Worm (Caenorhabditis elegans) whole organism, young adult: ENCODE data around the gene C13F10.5.

Source experiments
- B0019.2 ChIP-seq: fragments of 200-800 bp; sonication (Bioruptor generic); conservative IDR thresholded peaks from 2 replicates; pipeline ENCODE4 v1.3.6; 2022; ENCODE audit warnings: missing genetic modification reagents, missing genetic modification characterization, missing compliant biosample characterization
- B0336.3 ChIP-seq: fragments of 200-800 bp; sonication (Bioruptor generic); IDR thresholded peaks from 2 replicates; pipeline ENCODE4 v1.3.6; 2022; ENCODE audit warnings: missing genetic modification characterization, missing compliant biosample characterization
- C06A6.2 ChIP-seq: fragments of 200-800 bp; sonication (Bioruptor generic); conservative IDR thresholded peaks from 2 replicates; pipeline ENCODE4 v1.3.6; 2022; ENCODE audit warnings: missing genetic modification characterization, missing compliant biosample characterization
- F39B2.1 ChIP-seq: fragments of 200-800 bp; sonication (Bioruptor generic); IDR thresholded peaks from 2 replicates; pipeline ENCODE4 v1.3.6; 2022; ENCODE audit warnings: missing genetic modification reagents, missing genetic modification characterization, missing compliant biosample characterization
- F55B11.4 ChIP-seq: sonication (generic microtip); optimal IDR thresholded peaks from 2 replicates; lab custom pipeline; 2016; ENCODE audit warnings: missing compliant biosample characterization, missing genetic modification characterization, borderline replicate concordance; ENCODE audit not compliant: insufficient read depth
- F57C9.4 ChIP-seq: sonication (generic microtip); optimal IDR thresholded peaks from 2 replicates; lab custom pipeline; 2017; ENCODE audit warnings: mild to moderate bottlenecking, missing genetic modification characterization, missing compliant biosample characterization
- K11D2.4 ChIP-seq: fragments of 200-800 bp; sonication (Bioruptor generic); IDR thresholded peaks from 2 replicates; pipeline ENCODE4 v1.3.6; 2022; ENCODE audit warnings: missing genetic modification reagents, missing genetic modification characterization, missing compliant biosample characterization
- T07F8.4 ChIP-seq: sonication (generic microtip); optimal IDR thresholded peaks from 2 replicates; lab custom pipeline; 2016; ENCODE audit warnings: mild to moderate bottlenecking, missing genetic modification characterization, moderate library complexity, missing compliant biosample characterization
- T26A5.8 ChIP-seq: sonication (generic microtip); optimal IDR thresholded peaks from 2 replicates; lab custom pipeline; 2016; ENCODE audit warnings: missing genetic modification characterization, missing compliant biosample characterization
- Y53F4B.3 ChIP-seq: fragments of 200-800 bp; sonication (Bioruptor generic); IDR thresholded peaks from 2 replicates; pipeline ENCODE4 v1.3.6; 2022; ENCODE audit warnings: missing genetic modification reagents, missing genetic modification characterization, missing compliant biosample characterization
- Y53G8AR.9 ChIP-seq: fragments of 200-800 bp; sonication (Bioruptor generic); conservative IDR thresholded peaks from 2 replicates; pipeline ENCODE4 v1.3.6; 2022; ENCODE audit warnings: missing genetic modification reagents, missing genetic modification characterization, missing compliant biosample characterization
- Y56A3A.18 ChIP-seq: fragments of 200-800 bp; sonication (Bioruptor generic); IDR thresholded peaks from 2 replicates; pipeline ENCODE4 v1.3.6; 2022; ENCODE audit warnings: missing genetic modification reagents, missing genetic modification characterization, missing compliant biosample characterization
- Y67H2A.10 ChIP-seq: fragments of 200-800 bp; sonication (Bioruptor generic); conservative IDR thresholded peaks from 2 replicates; pipeline ENCODE4 v1.3.6; 2022; ENCODE audit warnings: missing genetic modification reagents, missing genetic modification characterization, missing compliant biosample characterization
- akir-1 ChIP-seq: fragments of 200-800 bp; sonication (Bioruptor generic); optimal IDR thresholded peaks from 2 replicates; lab custom pipeline; 2018; ENCODE audit warnings: mild to moderate bottlenecking, missing genetic modification characterization, moderate library complexity, missing compliant biosample characterization
- attf-6 ChIP-seq: fragments of 200-800 bp; sonication (Bioruptor generic); IDR thresholded peaks from 2 replicates; pipeline ENCODE4 v1.3.6; 2022; ENCODE audit warnings: missing genetic modification reagents, missing genetic modification characterization, missing compliant biosample characterization
- ceh-100 ChIP-seq: fragments of 200-800 bp; sonication (Bioruptor generic); IDR thresholded peaks from 2 replicates; pipeline ENCODE4 v1.3.6; 2022; ENCODE audit warnings: missing genetic modification reagents, missing genetic modification characterization, missing compliant biosample characterization
- ceh-27 ChIP-seq: fragments of 200-800 bp; sonication (Bioruptor generic); optimal IDR thresholded peaks from 2 replicates; lab custom pipeline; 2018; ENCODE audit warnings: mild to moderate bottlenecking, missing genetic modification characterization, moderate library complexity, missing compliant biosample characterization
- ceh-40 ChIP-seq: fragments of 200-800 bp; sonication (Bioruptor generic); IDR thresholded peaks from 2 replicates; pipeline ENCODE4 v1.3.6; 2022; ENCODE audit warnings: missing genetic modification characterization, missing compliant biosample characterization
- ceh-79 ChIP-seq: sonication (generic microtip); optimal IDR thresholded peaks from 2 replicates; lab custom pipeline; 2017; ENCODE audit warnings: mild to moderate bottlenecking, missing genetic modification characterization, missing compliant biosample characterization
- die-1 ChIP-seq: sonication (generic microtip); optimal IDR thresholded peaks from 2 replicates; lab custom pipeline; 2016; ENCODE audit warnings: missing genotype, mild to moderate bottlenecking, missing genetic modification characterization, missing compliant biosample characterization
- dox-1 ChIP-seq: fragments of 200-800 bp; sonication (Bioruptor generic); IDR thresholded peaks from 2 replicates; pipeline ENCODE4 v1.3.6; 2022; ENCODE audit warnings: missing genetic modification reagents, missing genetic modification characterization, missing compliant biosample characterization
- dpff-1 ChIP-seq: sonication (generic microtip); optimal IDR thresholded peaks from 2 replicates; lab custom pipeline; 2017; ENCODE audit warnings: mild to moderate bottlenecking, missing genetic modification characterization, missing compliant biosample characterization
- dpl-1 ChIP-seq: fragments of 150-350 bp; optimal IDR thresholded peaks from 2 replicates; lab custom pipeline; 2014; ENCODE audit warnings: missing biosample characterization, missing genetic modification reagents, missing genetic modification characterization
- egl-44 ChIP-seq: fragments of 200-800 bp; sonication (Bioruptor generic); IDR thresholded peaks from 2 replicates; pipeline ENCODE4 v1.3.6; 2022; ENCODE audit warnings: missing genetic modification reagents, missing genetic modification characterization, missing compliant biosample characterization
- him-1 ChIP-seq: sonication (generic microtip); optimal IDR thresholded peaks from 2 replicates; lab custom pipeline; 2016; ENCODE audit warnings: missing genotype, missing genetic modification reagents, missing genetic modification characterization, missing compliant biosample characterization
- hsf-1 ChIP-seq: fragments of 200-800 bp; sonication (Bioruptor generic); IDR thresholded peaks from 2 replicates; pipeline ENCODE4 v1.3.6; 2022; ENCODE audit warnings: missing genetic modification reagents, missing genetic modification characterization, missing compliant biosample characterization
- lin-26 ChIP-seq: fragments of 200-800 bp; sonication (Bioruptor generic); IDR thresholded peaks from 2 replicates; pipeline ENCODE4 v1.3.6; 2022; ENCODE audit warnings: missing genetic modification reagents, missing genetic modification characterization, missing compliant biosample characterization
- lin-40 ChIP-seq: sonication (generic microtip); optimal IDR thresholded peaks from 2 replicates; lab custom pipeline; 2016; ENCODE audit warnings: missing genetic modification characterization, mild to moderate bottlenecking, missing compliant biosample characterization, missing genotype, missing genetic modification reagents
- lin-54 ChIP-seq: fragments of 200-800 bp; sonication (Bioruptor generic); optimal IDR thresholded peaks from 2 replicates; lab custom pipeline; 2018; ENCODE audit warnings: mild to moderate bottlenecking, missing genetic modification characterization, missing compliant biosample characterization
- lsl-1 ChIP-seq: fragments of 200-800 bp; sonication (Bioruptor generic); optimal IDR thresholded peaks from 2 replicates; lab custom pipeline; 2018; ENCODE audit warnings: mild to moderate bottlenecking, missing genetic modification characterization, moderate library complexity, missing compliant biosample characterization
- madf-3 ChIP-seq: fragments of 200-800 bp; sonication (Bioruptor generic); IDR thresholded peaks from 2 replicates; pipeline ENCODE4 v1.3.6; 2022; ENCODE audit warnings: missing genetic modification reagents, missing genetic modification characterization, missing compliant biosample characterization
- madf-8 ChIP-seq: fragments of 200-800 bp; sonication (Bioruptor generic); conservative IDR thresholded peaks from 2 replicates; pipeline ENCODE4 v1.3.6; 2022; ENCODE audit warnings: missing genetic modification reagents, missing genetic modification characterization, missing compliant biosample characterization
- mcd-1 ChIP-seq: fragments of 200-800 bp; sonication (Bioruptor generic); IDR thresholded peaks from 2 replicates; pipeline ENCODE4 v1.3.6; 2022; ENCODE audit warnings: missing genetic modification reagents, missing genetic modification characterization, missing compliant biosample characterization
- mel-28 ChIP-seq: sonication (generic microtip); optimal IDR thresholded peaks from 2 replicates; lab custom pipeline; 2016; ENCODE audit warnings: borderline replicate concordance, mild to moderate bottlenecking, missing genetic modification characterization, missing compliant biosample characterization
- nfya-1 ChIP-seq: sonication (generic microtip); optimal IDR thresholded peaks from 2 replicates; lab custom pipeline; 2017; ENCODE audit warnings: antibody characterized with exemption, missing compliant biosample characterization, missing genetic modification characterization, borderline replicate concordance; ENCODE audit not compliant: insufficient read depth
- nfya-2 ChIP-seq: fragments of 200-800 bp; sonication (Bioruptor generic); IDR thresholded peaks from 2 replicates; pipeline ENCODE4 v1.3.6; 2022; ENCODE audit warnings: missing genetic modification reagents, missing genetic modification characterization, missing compliant biosample characterization
- nhr-179 ChIP-seq: sonication (generic microtip); optimal IDR thresholded peaks from 2 replicates; lab custom pipeline; 2016; ENCODE audit warnings: mild to moderate bottlenecking, missing genetic modification characterization, missing compliant biosample characterization
- nhr-27 ChIP-seq: fragments of 200-800 bp; sonication (Bioruptor generic); optimal IDR thresholded peaks from 2 replicates; lab custom pipeline; 2018; ENCODE audit warnings: mild to moderate bottlenecking, missing genetic modification characterization, moderate library complexity, missing compliant biosample characterization
- nhr-90 ChIP-seq: sonication (generic microtip); optimal IDR thresholded peaks from 2 replicates; lab custom pipeline; 2016; ENCODE audit warnings: missing genotype, mild to moderate bottlenecking, missing genetic modification characterization, missing compliant biosample characterization
- sdz-38 ChIP-seq: sonication (generic microtip); optimal IDR thresholded peaks from 2 replicates; lab custom pipeline; 2016; ENCODE audit warnings: missing genotype, missing genetic modification characterization, missing compliant biosample characterization
- snpc-4 ChIP-seq, 5 experiments: fragments of 150-350 bp in 1 of 5; sonication (generic microtip) in 4 of 5; optimal IDR thresholded peaks; 2 replicates each; lab custom pipeline; 2014 to 2018; ENCODE audit warnings: missing genetic modification characterization in 5 of 5, missing biosample characterization in 3 of 5, antibody characterized with exemption in 2 of 5, mild to moderate bottlenecking in 2 of 5, missing compliant biosample characterization in 2 of 5, missing genotype in 2 of 5, moderate library complexity in 2 of 5, missing genetic modification reagents in 1 of 5
- somi-1 ChIP-seq: fragments of 200-800 bp; sonication (Bioruptor generic); optimal IDR thresholded peaks from 2 replicates; lab custom pipeline; 2018; ENCODE audit warnings: mild to moderate bottlenecking, missing genetic modification characterization, missing compliant biosample characterization
- sptf-2 ChIP-seq: fragments of 200-800 bp; sonication (Bioruptor generic); optimal IDR thresholded peaks from 2 replicates; lab custom pipeline; 2018; ENCODE audit warnings: mild to moderate bottlenecking, missing genetic modification characterization, missing compliant biosample characterization
- tbx-9 ChIP-seq: sonication (generic microtip); optimal IDR thresholded peaks from 2 replicates; lab custom pipeline; 2016; ENCODE audit warnings: borderline replicate concordance, missing genetic modification characterization, inconsistent platforms, missing compliant biosample characterization
- unc-130 ChIP-seq: sonication (generic microtip); optimal IDR thresholded peaks from 2 replicates; lab custom pipeline; 2016; ENCODE audit warnings: missing genetic modification reagents, missing genetic modification characterization, missing compliant biosample characterization
- ztf-22 ChIP-seq: fragments of 200-800 bp; sonication (Bioruptor generic); optimal IDR thresholded peaks from 2 replicates; lab custom pipeline; 2018; ENCODE audit warnings: mild to moderate bottlenecking, missing genetic modification characterization, moderate library complexity, missing compliant biosample characterization
- ztf-26 ChIP-seq: sonication (generic microtip); optimal IDR thresholded peaks from 2 replicates; lab custom pipeline; 2017; ENCODE audit warnings: missing genetic modification characterization, missing compliant biosample characterization
- ztf-3 ChIP-seq: fragments of 200-800 bp; sonication (Bioruptor generic); optimal IDR thresholded peaks from 2 replicates; lab custom pipeline; 2018; ENCODE audit warnings: mild to moderate bottlenecking, missing genetic modification characterization, missing compliant biosample characterization

C13F10.5 gene

ce11 chrV:7237133-7237532, 18.2 kb upstream of the C13F10.5 start, which contains the start of gene hyls-1:
Gene hyls-1 (plus strand): TSS chrV:7237381.
- TF ChIP-seq him-1 (tag; lab: Kevin White, UChicago) (no peak), ztf-3 (GFP tag; lab: Kevin White, UChicago) (no peak), nfya-2 (GFP tag; lab: Robert Waterston, UW) (no peak), lin-40 (peak; percentile 72), B0336.3 (GFP tag; lab: Robert Waterston, UW) (0 out of 2 replicates have a peak, but pooled peaks have one; percentile 40), Y53F4B.3 (no peak), somi-1 (GFP tag; lab: Kevin White, UChicago) (no peak), tbx-9 (tag; lab: Kevin White, UChicago) (no peak), B0019.2 (GFP tag; lab: Robert Waterston, UW) (0 out of 2 replicates have a peak, but pooled peaks have one; percentile 12), ceh-79 (tag; lab: Kevin White, UChicago) (no peak), lin-26 (GFP tag; lab: Robert Waterston, UW) (no peak), dpl-1 (GFP tag; lab: Kevin White, UChicago) (peak; percentile 85), egl-44 (GFP tag; lab: Robert Waterston, UW) (no peak), snpc-4 (GFP tag; optimal IDR thresholded peaks at IDR 0.05; lab: Kevin White, UChicago) (no peak), snpc-4 (tag; optimal IDR thresholded peaks at IDR 0.05; lab: Kevin White, UChicago) (peak in 3 of 4 experiments; percentile 45 to 60 (median 45)), ceh-100 (GFP tag; lab: Robert Waterston, UW) (peak; percentile 74), Y56A3A.18 (GFP tag; lab: Robert Waterston, UW) (no peak), ceh-27 (GFP tag; lab: Kevin White, UChicago) (peak; percentile 33), sptf-2 (GFP tag; lab: Kevin White, UChicago) (no peak), ztf-26 (tag; lab: Kevin White, UChicago) (no peak), T26A5.8 (tag; lab: Kevin White, UChicago) (no peak), C06A6.2 (GFP tag; lab: Robert Waterston, UW) (peak; percentile 81), Y67H2A.10 (GFP tag; lab: Robert Waterston, UW) (peak; percentile 55; the same call in 1 of the 2 replicates), akir-1 (GFP tag; lab: Kevin White, UChicago) (no peak), ztf-22 (no peak), lsl-1 (GFP tag; lab: Kevin White, UChicago) (peak; percentile 60), nfya-1 (tag; lab: Kevin White, UChicago) (no peak), attf-6 (GFP tag; lab: Robert Waterston, UW) (0 out of 2 replicates have a peak, but pooled peaks have one; percentile 20), dpff-1 (tag; lab: Kevin White, UChicago) (no peak), mcd-1 (GFP tag; lab: Robert Waterston, UW) (peak; percentile 97), madf-8 (GFP tag; lab: Robert Waterston, UW) (peak; percentile 64), unc-130 (GFP tag; lab: Kevin White, UChicago) (peak; percentile 41), F39B2.1 (peak; percentile 20; the same call in 1 of the 2 replicates), F55B11.4 (tag; lab: Kevin White, UChicago) (no peak), ceh-40 (GFP tag; lab: Robert Waterston, UW) (no peak), K11D2.4 (peak; percentile 55; the same call in 1 of the 2 replicates), Y53G8AR.9 (peak; percentile 65; the same call in 1 of the 2 replicates), mel-28 (tag; lab: Kevin White, UChicago) (peak; percentile 5), F57C9.4 (tag; lab: Kevin White, UChicago) (no peak), nhr-90 (tag; lab: Kevin White, UChicago) (no peak), lin-54 (GFP tag; lab: Kevin White, UChicago) (peak; percentile 97), hsf-1 (peak; percentile 70), sdz-38 (no peak), nhr-27 (tag; lab: Kevin White, UChicago) (no peak), nhr-179 (tag; lab: Kevin White, UChicago) (no peak), T07F8.4 (tag; lab: Kevin White, UChicago) (no peak), dox-1 (GFP tag; lab: Robert Waterston, UW) (peak; percentile 76), madf-3 (peak; percentile 89; the same call in 1 of the 2 replicates), die-1 (tag; lab: Kevin White, UChicago) (no peak)
